Worm (Caenorhabditis elegans): ENCODE measurements around the gene fkb-4.

DNA sequence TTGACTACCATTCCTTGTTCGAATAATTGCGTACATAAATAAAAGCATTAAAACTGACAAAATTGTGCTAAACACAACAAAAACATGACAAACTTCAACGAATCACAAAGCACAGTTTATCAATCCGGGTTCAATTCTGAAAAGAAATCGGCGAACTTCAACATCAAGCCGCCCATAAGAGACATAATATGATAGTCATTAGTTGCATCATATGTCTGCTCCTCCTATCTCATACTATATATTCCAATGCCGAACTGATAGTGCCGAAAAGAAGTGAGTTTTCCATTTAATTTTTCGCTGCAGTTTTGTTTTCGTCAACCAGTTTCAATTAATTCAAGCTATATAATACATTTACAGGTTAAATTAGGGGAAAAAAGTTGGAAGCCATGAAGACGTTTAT is 45.2 kb downstream of the fkb-4 start, which contains the start of gene hrg-7:
- TF ChIP-seq med-1 (GFP tag; optimal IDR thresholded peaks at IDR 0.05; ENCODE audit: insufficient read depth), result no peak
- no peak for TF ChIP-seq tab-1 (GFP tag; IDR thresholded peaks at IDR 0.05)
- TF ChIP-seq ztf-23 (GFP tag; IDR thresholded peaks at IDR 0.05), result no peak
- no peak for TF ChIP-seq ref-1 (GFP tag; conservative IDR thresholded peaks at IDR 0.05)
- TF ChIP-seq klf-2 (GFP tag; conservative IDR thresholded peaks at IDR 0.05), result no peak
- no peak for TF ChIP-seq ztf-29 (GFP tag; IDR thresholded peaks at IDR 0.05)
- TF ChIP-seq flt-1 (GFP tag; IDR thresholded peaks at IDR 0.05), result no peak
- no peak for TF ChIP-seq cog-1 (tag; optimal IDR thresholded peaks at IDR 0.05)
- no peak for TF ChIP-seq T22C8.4 (GFP tag; IDR thresholded peaks at IDR 0.05)

Data from whole organism, midembryonic.